Worm (Caenorhabditis elegans) whole organism, L1 larva: Measurements from ENCODE around the gene ifas-3.

Experiments
- aly-2 ChIP-seq: fragments of 150-350 bp; optimal IDR thresholded peaks from 2 replicates; lab custom pipeline; 2014; ENCODE audit warnings: missing biosample characterization, missing genetic modification characterization
- egl-27 ChIP-seq, 2 experiments: fragments of 150-350 bp in 1 of 2; sonication (generic microtip); optimal IDR thresholded peaks; 3 replicates each; lab custom pipeline; 2017 to 2018; ENCODE audit warnings: missing biosample characterization in 2 of 2, missing genetic modification characterization in 2 of 2, missing genetic modification reagents in 2 of 2
- lsy-2 ChIP-seq, 2 experiments: fragments of 150-350 bp; optimal IDR thresholded peaks; 2 replicates each; lab custom pipeline; 2014; ENCODE audit warnings: missing biosample characterization in 2 of 2, missing genetic modification characterization in 2 of 2
- nhr-20 ChIP-seq: sonication (generic microtip); optimal IDR thresholded peaks from 2 replicates; lab custom pipeline; 2016; ENCODE audit warnings: mild to moderate bottlenecking, missing genetic modification characterization, missing compliant biosample characterization
- nhr-28 ChIP-seq: fragments of 150-350 bp; optimal IDR thresholded peaks from 2 replicates; lab custom pipeline; 2014; ENCODE audit warnings: missing biosample characterization, missing genetic modification characterization
- skn-1 ChIP-seq: fragments of 150-350 bp; optimal IDR thresholded peaks from 2 replicates; lab custom pipeline; 2014; ENCODE audit warnings: missing biosample characterization, missing genetic modification characterization
- sptf-1 ChIP-seq: fragments of 150-350 bp; optimal IDR thresholded peaks from 2 replicates; lab custom pipeline; 2014; ENCODE audit warnings: missing biosample characterization, missing genetic modification characterization
- unc-86 ChIP-seq: sonication (generic microtip); optimal IDR thresholded peaks from 2 replicates; lab custom pipeline; 2016; ENCODE audit warnings: missing genetic modification characterization, missing compliant biosample characterization

ce11 chrIV:15926746-15927145 is 23.9 kb downstream of the ifas-3 start, which contains the start of gene Y105C5B.8:
- no peak for TF ChIP-seq unc-86 (tag; lab: Kevin White, UChicago)
- TF ChIP-seq egl-27 (tag; optimal IDR thresholded peaks at IDR 0.05; lab: Kevin White, UChicago), result no peak
- no peak for TF ChIP-seq lsy-2 (tag; optimal IDR thresholded peaks at IDR 0.05; lab: Kevin White, UChicago)
- no peak for TF ChIP-seq aly-2 (tag; lab: Kevin White, UChicago)
- no peak for TF ChIP-seq nhr-20
- no peak for TF ChIP-seq skn-1 (tag; lab: Kevin White, UChicago)
- no peak for TF ChIP-seq sptf-1 (tag; lab: Kevin White, UChicago)
- TF ChIP-seq nhr-28 (tag; lab: Kevin White, UChicago), result no peak
